Worm (Caenorhabditis elegans): ENCODE measurements around the gene srz-63.

The srz-63 gene

DNA sequence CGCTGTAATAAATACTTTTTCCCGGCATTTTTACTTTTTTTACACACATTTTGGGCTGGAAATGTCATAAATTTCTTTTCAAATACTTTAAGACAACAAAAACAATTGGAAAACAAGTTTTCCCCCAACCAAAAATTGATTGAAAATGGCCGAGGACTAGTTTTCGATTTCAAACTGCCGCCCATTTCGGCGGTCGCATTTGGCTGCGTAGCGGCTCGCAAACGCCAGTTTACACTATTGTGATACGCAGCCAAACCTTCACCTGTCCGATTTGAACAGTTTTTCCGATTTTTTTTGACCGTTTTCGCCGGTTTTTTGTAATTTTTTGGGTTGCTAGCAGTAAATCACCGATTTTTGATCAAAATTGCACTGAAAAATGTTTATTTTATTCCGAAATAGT lies 42.0 kb downstream of the srz-63 start (continued):
- peak; percentile 96 for TF ChIP-seq nfyb-1 (GFP tag; IDR thresholded peaks at IDR 0.05)
- peak; percentile 96 for TF ChIP-seq K12H6.12 (tag; optimal IDR thresholded peaks at IDR 0.05)
- peak; percentile 50 for TF ChIP-seq snpc-1.1 (tag; optimal IDR thresholded peaks at IDR 0.05; ENCODE audit: insufficient read depth)
- peak; percentile 89 for TF ChIP-seq hsf-1 (GFP tag; IDR thresholded peaks at IDR 0.05)
- TF ChIP-seq K11D2.4 (GFP tag; IDR thresholded peaks at IDR 0.05), result peak; percentile 94
- no peak for TF ChIP-seq F10E7.11 (tag; optimal IDR thresholded peaks at IDR 0.05)
- peak; percentile 20 for TF ChIP-seq mel-28 (tag; optimal IDR thresholded peaks at IDR 0.05; ENCODE audit: borderline replicate concordance)
- TF ChIP-seq Y95B8A.8 (GFP tag; IDR thresholded peaks at IDR 0.05), result peak; percentile 97
- peak; percentile 34 for TF ChIP-seq B0261.1 (tag; optimal IDR thresholded peaks at IDR 0.05)
- peak; percentile 40 for TF ChIP-seq die-1 (tag; optimal IDR thresholded peaks at IDR 0.05)
- TF ChIP-seq lin-54 (GFP tag; optimal IDR thresholded peaks at IDR 0.05), result peak; percentile 100
- TF ChIP-seq lin-26 (GFP tag; IDR thresholded peaks at IDR 0.05), result peak; percentile 81
- peak; percentile 92 for TF ChIP-seq efl-1 (GFP tag; optimal IDR thresholded peaks at IDR 0.05)
- peak; percentile 82 for TF ChIP-seq attf-3 (GFP tag; conservative IDR thresholded peaks at IDR 0.05)
- TF ChIP-seq unc-130 (GFP tag; optimal IDR thresholded peaks at IDR 0.05), result peak; percentile 88
- peak; percentile 77 for TF ChIP-seq tbp1 (GFP tag; optimal IDR thresholded peaks at IDR 0.05)
- TF ChIP-seq aptf-3 (GFP tag; IDR thresholded peaks at IDR 0.05), result no peak
- peak; percentile 80 for TF ChIP-seq snpc-1.3 (tag; optimal IDR thresholded peaks at IDR 0.05; ENCODE audit: insufficient read depth)
- no peak for TF ChIP-seq tbx-9 (tag; optimal IDR thresholded peaks at IDR 0.05; ENCODE audit: borderline replicate concordance)
- peak; percentile 94 for TF ChIP-seq ztf-28 (GFP tag; IDR thresholded peaks at IDR 0.05)
- TF ChIP-seq F22D6.2 (tag; optimal IDR thresholded peaks at IDR 0.05), result peak; percentile 49
- TF ChIP-seq attf-6 (GFP tag; IDR thresholded peaks at IDR 0.05), result peak; percentile 80
- TF ChIP-seq sea-2 (GFP tag; IDR thresholded peaks at IDR 0.05), result no peak
- TF ChIP-seq ztf-26 (tag; optimal IDR thresholded peaks at IDR 0.05), result peak; percentile 96
- TF ChIP-seq unc-62 (GFP tag; optimal IDR thresholded peaks at IDR 0.05), result peak; percentile 66
- peak; percentile 46 for TF ChIP-seq B0035.1 (tag; optimal IDR thresholded peaks at IDR 0.05)
- TF ChIP-seq hlh-12 (tag; optimal IDR thresholded peaks at IDR 0.05), result no peak
- no peak for TF ChIP-seq lag-1 (GFP tag; IDR thresholded peaks at IDR 0.05)
- no peak for TF ChIP-seq ceh-40 (GFP tag; IDR thresholded peaks at IDR 0.05)
- peak; percentile 96 for TF ChIP-seq madf-3 (GFP tag; IDR thresholded peaks at IDR 0.05)
- TF ChIP-seq hmg-1.2 (GFP tag; IDR thresholded peaks at IDR 0.05), result peak; percentile 96
- peak; percentile 97 for TF ChIP-seq tlf-1 (GFP tag; optimal IDR thresholded peaks at IDR 0.05)
- TF ChIP-seq B0336.3 (GFP tag; IDR thresholded peaks at IDR 0.05), result peak; percentile 98
- TF ChIP-seq gei-17 (GFP tag; optimal IDR thresholded peaks at IDR 0.05), result peak; percentile 75
- peak; percentile 85 for TF ChIP-seq ztf-6 (GFP tag; IDR thresholded peaks at IDR 0.05)
- TF ChIP-seq hmg-20 (GFP tag; IDR thresholded peaks at IDR 0.05), result peak; percentile 79; the same call in 1 of the 2 replicates
- peak; percentile 85 for TF ChIP-seq ceh-100 (GFP tag; IDR thresholded peaks at IDR 0.05)
- TF ChIP-seq lsl-1 (GFP tag; optimal IDR thresholded peaks at IDR 0.05), result peak; percentile 84
- TF ChIP-seq nfya-2 (GFP tag; IDR thresholded peaks at IDR 0.05), result no peak
- TF ChIP-seq bed-2 (GFP tag; IDR thresholded peaks at IDR 0.05), result peak; percentile 67; the same call in 1 of the 2 replicates
- TF ChIP-seq lir-1 (GFP tag; conservative IDR thresholded peaks at IDR 0.05), result peak; percentile 91
- TF ChIP-seq athp-1 (tag; optimal IDR thresholded peaks at IDR 0.05), result peak; percentile 95
- TF ChIP-seq Y53G8AR.9 (GFP tag; conservative IDR thresholded peaks at IDR 0.05), result peak; percentile 98
- TF ChIP-seq hlh-26 (GFP tag; conservative IDR thresholded peaks at IDR 0.05), result no peak
- TF ChIP-seq nhr-80 (tag; optimal IDR thresholded peaks at IDR 0.05), result peak; percentile 75
- no peak for TF ChIP-seq ets-4 (GFP tag; optimal IDR thresholded peaks at IDR 0.05)
- TF ChIP-seq C06A6.2 (GFP tag; conservative IDR thresholded peaks at IDR 0.05), result peak; percentile 87
- TF ChIP-seq ztf-18 (tag; optimal IDR thresholded peaks at IDR 0.05), result peak; percentile 73
- peak; percentile 57 for TF ChIP-seq ceh-79 (tag; optimal IDR thresholded peaks at IDR 0.05)
